Worm (Caenorhabditis elegans) whole organism, young adult: ENCODE data around the gene snb-1.
A peak's percentile ranks its signal among the peaks of the same experiment; 100 is the strongest.

ENCODE experiments used
- B0035.1 ChIP-seq: sonication (generic microtip); optimal IDR thresholded peaks from 2 replicates; lab custom pipeline; 2016; ENCODE audit warnings: missing genetic modification characterization, mild to moderate bottlenecking, missing compliant biosample characterization, missing genotype, missing genetic modification reagents
- B0336.3 ChIP-seq: fragments of 200-800 bp; sonication (Bioruptor generic); IDR thresholded peaks from 2 replicates; pipeline ENCODE4 v1.3.6; 2022; ENCODE audit warnings: missing genetic modification characterization, missing compliant biosample characterization
- F22D6.2 ChIP-seq: sonication (generic microtip); optimal IDR thresholded peaks from 2 replicates; lab custom pipeline; 2016; ENCODE audit warnings: mild to moderate bottlenecking, missing genetic modification characterization, missing compliant biosample characterization
- T07F8.4 ChIP-seq: sonication (generic microtip); optimal IDR thresholded peaks from 2 replicates; lab custom pipeline; 2016; ENCODE audit warnings: mild to moderate bottlenecking, missing genetic modification characterization, moderate library complexity, missing compliant biosample characterization
- T26A5.8 ChIP-seq: sonication (generic microtip); optimal IDR thresholded peaks from 2 replicates; lab custom pipeline; 2016; ENCODE audit warnings: missing genetic modification characterization, missing compliant biosample characterization
- Y79H2A.3 ChIP-seq: fragments of 200-800 bp; sonication (Bioruptor generic); conservative IDR thresholded peaks from 2 replicates; pipeline ENCODE4 v1.3.6; 2022; ENCODE audit warnings: missing genetic modification reagents, missing genetic modification characterization, missing compliant biosample characterization
- bed-1 ChIP-seq: fragments of 200-800 bp; sonication (Bioruptor generic); IDR thresholded peaks from 2 replicates; pipeline ENCODE4 v1.3.6; 2022; ENCODE audit warnings: missing genetic modification reagents, missing genetic modification characterization, missing compliant biosample characterization
- bed-2 ChIP-seq: fragments of 200-800 bp; sonication (Bioruptor generic); IDR thresholded peaks from 2 replicates; pipeline ENCODE4 v1.3.6; 2022; ENCODE audit warnings: missing genetic modification reagents, missing genetic modification characterization, missing compliant biosample characterization
- ccch-3 ChIP-seq: fragments of 200-800 bp; sonication (Bioruptor generic); optimal IDR thresholded peaks from 2 replicates; lab custom pipeline; 2018; ENCODE audit warnings: mild to moderate bottlenecking, missing genetic modification characterization, missing compliant biosample characterization
- cebp-1 ChIP-seq, 2 experiments: fragments of 200-800 bp in 1 of 2; sonication (Bioruptor generic) in 1 of 2; sonication (generic microtip) in 1 of 2; IDR thresholded peaks in 1 of 2; optimal IDR thresholded peaks in 1 of 2; 2 replicates each; pipeline versions ENCODE4 v1.3.6 to Lab custom; 2017 to 2022; ENCODE audit warnings: missing compliant biosample characterization in 2 of 2, missing genetic modification characterization in 2 of 2, mild to moderate bottlenecking in 1 of 2, missing genetic modification reagents in 1 of 2, moderate library complexity in 1 of 2
- ceh-27 ChIP-seq: fragments of 200-800 bp; sonication (Bioruptor generic); optimal IDR thresholded peaks from 2 replicates; lab custom pipeline; 2018; ENCODE audit warnings: mild to moderate bottlenecking, missing genetic modification characterization, moderate library complexity, missing compliant biosample characterization
- chd-7 ChIP-seq: sonication (generic microtip); optimal IDR thresholded peaks from 2 replicates; lab custom pipeline; 2016; ENCODE audit warnings: mild to moderate bottlenecking, missing genetic modification characterization, moderate library complexity, missing compliant biosample characterization
- dox-1 ChIP-seq: fragments of 200-800 bp; sonication (Bioruptor generic); IDR thresholded peaks from 2 replicates; pipeline ENCODE4 v1.3.6; 2022; ENCODE audit warnings: missing genetic modification reagents, missing genetic modification characterization, missing compliant biosample characterization
- him-1 ChIP-seq: sonication (generic microtip); optimal IDR thresholded peaks from 2 replicates; lab custom pipeline; 2016; ENCODE audit warnings: missing genotype, missing genetic modification reagents, missing genetic modification characterization, missing compliant biosample characterization
- hmg-20 ChIP-seq: fragments of 200-800 bp; sonication (Bioruptor generic); IDR thresholded peaks from 2 replicates; pipeline ENCODE4 v1.3.6; 2022; ENCODE audit warnings: missing genetic modification reagents, missing genetic modification characterization, missing compliant biosample characterization
- lin-54 ChIP-seq: fragments of 200-800 bp; sonication (Bioruptor generic); optimal IDR thresholded peaks from 2 replicates; lab custom pipeline; 2018; ENCODE audit warnings: mild to moderate bottlenecking, missing genetic modification characterization, missing compliant biosample characterization
- lsy-27 ChIP-seq: sonication (generic microtip); optimal IDR thresholded peaks from 2 replicates; lab custom pipeline; 2017; ENCODE audit warnings: missing genetic modification characterization, mild to moderate bottlenecking, missing compliant biosample characterization, antibody characterized with exemption, missing genotype, borderline replicate concordance; ENCODE audit not compliant: insufficient read depth
- madf-10 ChIP-seq: sonication (generic microtip); optimal IDR thresholded peaks from 2 replicates; lab custom pipeline; 2016; ENCODE audit warnings: mild to moderate bottlenecking, missing genetic modification characterization, missing compliant biosample characterization
- madf-8 ChIP-seq: fragments of 200-800 bp; sonication (Bioruptor generic); conservative IDR thresholded peaks from 2 replicates; pipeline ENCODE4 v1.3.6; 2022; ENCODE audit warnings: missing genetic modification reagents, missing genetic modification characterization, missing compliant biosample characterization
- mcd-1 ChIP-seq: fragments of 200-800 bp; sonication (Bioruptor generic); IDR thresholded peaks from 2 replicates; pipeline ENCODE4 v1.3.6; 2022; ENCODE audit warnings: missing genetic modification reagents, missing genetic modification characterization, missing compliant biosample characterization
- mel-28 ChIP-seq: sonication (generic microtip); optimal IDR thresholded peaks from 2 replicates; lab custom pipeline; 2016; ENCODE audit warnings: borderline replicate concordance, mild to moderate bottlenecking, missing genetic modification characterization, missing compliant biosample characterization
- nfyb-1 ChIP-seq: fragments of 200-800 bp; sonication (Bioruptor generic); IDR thresholded peaks from 2 replicates; pipeline ENCODE4 v1.3.6; 2022; ENCODE audit warnings: missing genetic modification reagents, missing genetic modification characterization, missing compliant biosample characterization
- nhr-27 ChIP-seq: fragments of 200-800 bp; sonication (Bioruptor generic); optimal IDR thresholded peaks from 2 replicates; lab custom pipeline; 2018; ENCODE audit warnings: mild to moderate bottlenecking, missing genetic modification characterization, moderate library complexity, missing compliant biosample characterization
- pbrm-1 ChIP-seq: fragments of 200-800 bp; sonication (Bioruptor generic); IDR thresholded peaks from 2 replicates; pipeline ENCODE4 v1.3.6; 2022; ENCODE audit warnings: missing genetic modification reagents, missing genetic modification characterization, missing compliant biosample characterization
- sdz-38 ChIP-seq: sonication (generic microtip); optimal IDR thresholded peaks from 2 replicates; lab custom pipeline; 2016; ENCODE audit warnings: missing genotype, missing genetic modification characterization, missing compliant biosample characterization
- snpc-4 ChIP-seq, 5 experiments: fragments of 150-350 bp in 1 of 5; sonication (generic microtip) in 4 of 5; optimal IDR thresholded peaks; 2 replicates each; lab custom pipeline; 2014 to 2018; ENCODE audit warnings: missing genetic modification characterization in 5 of 5, missing biosample characterization in 3 of 5, antibody characterized with exemption in 2 of 5, mild to moderate bottlenecking in 2 of 5, missing compliant biosample characterization in 2 of 5, missing genotype in 2 of 5, moderate library complexity in 2 of 5, missing genetic modification reagents in 1 of 5
- tlf-1 ChIP-seq: fragments of 200-800 bp; sonication (Bioruptor generic); optimal IDR thresholded peaks from 2 replicates; lab custom pipeline; 2018; ENCODE audit warnings: mild to moderate bottlenecking, missing genetic modification characterization, missing compliant biosample characterization
- unc-130 ChIP-seq: sonication (generic microtip); optimal IDR thresholded peaks from 2 replicates; lab custom pipeline; 2016; ENCODE audit warnings: missing genetic modification reagents, missing genetic modification characterization, missing compliant biosample characterization
- unc-62 ChIP-seq: fragments of 150-350 bp; optimal IDR thresholded peaks from 2 replicates; lab custom pipeline; 2014; ENCODE audit warnings: missing biosample characterization, missing genetic modification reagents, missing genetic modification characterization
- zim-3 ChIP-seq: sonication (generic microtip); optimal IDR thresholded peaks from 2 replicates; lab custom pipeline; 2017; ENCODE audit warnings: mild to moderate bottlenecking, missing genetic modification characterization, moderate library complexity, missing compliant biosample characterization
- ztf-25 ChIP-seq: fragments of 200-800 bp; sonication (Bioruptor generic); IDR thresholded peaks from 2 replicates; pipeline ENCODE4 v1.3.6; 2022; ENCODE audit warnings: missing genetic modification reagents, missing genetic modification characterization, missing compliant biosample characterization
- ztf-26 ChIP-seq: sonication (generic microtip); optimal IDR thresholded peaks from 2 replicates; lab custom pipeline; 2017; ENCODE audit warnings: missing genetic modification characterization, missing compliant biosample characterization
- ztf-3 ChIP-seq: fragments of 200-800 bp; sonication (Bioruptor generic); optimal IDR thresholded peaks from 2 replicates; lab custom pipeline; 2018; ENCODE audit warnings: mild to moderate bottlenecking, missing genetic modification characterization, missing compliant biosample characterization

Gene snb-1

ce11 chrV:6652051-6652450, 4.2 kb downstream of the snb-1 start, which contains the start of gene T10H9.8:
Gene T10H9.8 (plus strand): TSS chrV:6652351.
- peak; percentile 48 for TF ChIP-seq ztf-26
- no peak for TF ChIP-seq cebp-1 (GFP tag; IDR thresholded peaks at IDR 0.05; lab: Robert Waterston, UW)
- TF ChIP-seq cebp-1 (tag; optimal IDR thresholded peaks at IDR 0.05; lab: Kevin White, UChicago), result no peak
- TF ChIP-seq zim-3 (tag; lab: Kevin White, UChicago), result no peak
- TF ChIP-seq madf-10 (tag; lab: Kevin White, UChicago), result no peak

- TF ChIP-seq madf-10 (tag; lab: Kevin White, UChicago), result no peak
- TF ChIP-seq ztf-25 (GFP tag; lab: Robert Waterston, UW), result no peak
- no peak for TF ChIP-seq unc-62 (GFP tag; lab: Kevin White, UChicago)
- no peak for TF ChIP-seq bed-2 (GFP tag; lab: Robert Waterston, UW)
- no peak for TF ChIP-seq hmg-20 (GFP tag; lab: Robert Waterston, UW)
- TF ChIP-seq F22D6.2 (tag; lab: Kevin White, UChicago), result no peak
- no peak for TF ChIP-seq tlf-1 (GFP tag; lab: Kevin White, UChicago)
- TF ChIP-seq B0035.1 (tag; lab: Kevin White, UChicago), result no peak
- TF ChIP-seq lin-54 (GFP tag; lab: Kevin White, UChicago), result no peak
- no peak for TF ChIP-seq ccch-3 (GFP tag; lab: Kevin White, UChicago)
- no peak for TF ChIP-seq sdz-38 (tag; lab: Kevin White, UChicago)
- TF ChIP-seq dox-1 (GFP tag; lab: Robert Waterston, UW), result no peak
- no peak for TF ChIP-seq T07F8.4
- TF ChIP-seq Y79H2A.3 (GFP tag; lab: Robert Waterston, UW), result no peak
- TF ChIP-seq ceh-27 (GFP tag; lab: Kevin White, UChicago), result no peak
- no peak for TF ChIP-seq madf-8
These were observed 5.8 kb downstream of the snb-1 start for ce11 chrV:6650508-6650907.

DNA sequence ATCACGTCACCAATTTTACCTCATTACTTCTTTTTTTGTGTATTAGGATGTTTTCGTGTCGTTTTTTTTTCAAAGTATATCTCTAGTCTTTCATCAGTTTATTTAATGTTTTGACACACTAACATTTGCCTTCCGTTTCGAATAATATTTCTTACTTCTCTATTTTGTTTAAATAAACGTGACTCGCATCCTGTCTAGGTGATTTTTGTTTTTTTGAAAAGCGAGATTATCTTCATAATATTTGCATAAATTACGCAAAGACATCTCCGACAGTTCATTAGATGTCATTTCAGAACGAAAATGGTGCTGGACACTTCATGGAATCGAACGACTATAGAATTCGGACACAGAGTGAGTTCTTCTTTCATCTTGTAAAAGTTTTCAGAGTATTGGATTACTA, 7.0 kb downstream of the snb-1 start, which contains the start of gene T10H9.1:
Gene T10H9.1 (plus strand): TSS at position 301 of the 400 bp plus-strand sequence.
- TF ChIP-seq him-1 (tag; lab: Kevin White, UChicago), result no peak
- TF ChIP-seq ztf-25 (GFP tag; lab: Robert Waterston, UW), result no peak
- TF ChIP-seq snpc-4 (GFP tag; optimal IDR thresholded peaks at IDR 0.05; lab: Kevin White, UChicago), result no peak
- TF ChIP-seq snpc-4 (tag; optimal IDR thresholded peaks at IDR 0.05; lab: Kevin White, UChicago), result no peak
- TF ChIP-seq ztf-3, result no peak
- no peak for TF ChIP-seq lsy-27
- TF ChIP-seq B0336.3 (GFP tag; lab: Robert Waterston, UW), result no peak
- no peak for TF ChIP-seq chd-7
- TF ChIP-seq, all 124 proteins: peak for 0

- no peak for TF ChIP-seq mel-28 (tag; lab: Kevin White, UChicago)
- no peak for TF ChIP-seq nhr-27 (tag; lab: Kevin White, UChicago)
- TF ChIP-seq bed-2 (GFP tag; lab: Robert Waterston, UW), result no peak
- no peak for TF ChIP-seq bed-1 (GFP tag; lab: Robert Waterston, UW)
- no peak for TF ChIP-seq unc-130
- no peak for TF ChIP-seq nfyb-1
- no peak for TF ChIP-seq pbrm-1 (GFP tag; lab: Robert Waterston, UW)
- TF ChIP-seq T26A5.8 (tag; lab: Kevin White, UChicago), result no peak
- no peak for TF ChIP-seq mcd-1
- no peak for TF ChIP-seq F22D6.2 (tag; lab: Kevin White, UChicago)
These were observed 10.5 kb downstream of the snb-1 start for ce11 chrV:6645810-6646209.
